Fruit fly (Drosophila melanogaster) whole organism, pupa: ENCODE results near the gene CG5276.

ENCODE experiments used
- CG10348 ChIP-seq: fragments of 200-800 bp; sonication (Bioruptor generic); IDR thresholded peaks from 2 replicates; pipeline ENCODE4 v1.3.6; 2022; ENCODE audit warnings: missing biosample characterization, missing genetic modification characterization
- CG14655 ChIP-seq: fragments of 200-800 bp; sonication (Bioruptor generic); optimal IDR thresholded peaks from 3 replicates; lab custom pipeline; 2017; ENCODE audit warnings: mild to moderate bottlenecking, missing biosample characterization, missing genetic modification reagents, missing genetic modification characterization
- CG15710 ChIP-seq: fragments of 200-800 bp; sonication (Bioruptor generic); optimal IDR thresholded peaks from 2 replicates; lab custom pipeline; 2018; ENCODE audit warnings: missing biosample characterization, mild to moderate bottlenecking, missing genetic modification characterization, moderate library complexity
- CG34367 ChIP-seq: fragments of 200-800 bp; sonication (Bioruptor generic); optimal IDR thresholded peaks from 2 replicates; lab custom pipeline; 2018; ENCODE audit warnings: missing biosample characterization, mild to moderate bottlenecking, missing genetic modification characterization
- CG8301 ChIP-seq: fragments of 200-800 bp; sonication (Bioruptor generic); optimal IDR thresholded peaks from 2 replicates; lab custom pipeline; 2018; ENCODE audit warnings: missing biosample characterization, mild to moderate bottlenecking, missing genetic modification characterization
- D1 ChIP-seq: fragments of 200-800 bp; sonication (Bioruptor generic); optimal IDR thresholded peaks from 2 replicates; lab custom pipeline; 2018; ENCODE audit warnings: missing biosample characterization, mild to moderate bottlenecking, missing genetic modification characterization, moderate library complexity
- EcR ChIP-seq: fragments of 200-800 bp; sonication (Bioruptor generic); optimal IDR thresholded peaks from 3 replicates; lab custom pipeline; 2019; ENCODE audit warnings: missing biosample characterization, missing genetic modification characterization, mild to moderate bottlenecking, moderate library complexity, missing genetic modification reagents
- Pif1B ChIP-seq: fragments of 200-800 bp; sonication (Bioruptor generic); optimal IDR thresholded peaks from 3 replicates; lab custom pipeline; 2016; ENCODE audit warnings: missing biosample characterization, missing genetic modification characterization

DNA sequence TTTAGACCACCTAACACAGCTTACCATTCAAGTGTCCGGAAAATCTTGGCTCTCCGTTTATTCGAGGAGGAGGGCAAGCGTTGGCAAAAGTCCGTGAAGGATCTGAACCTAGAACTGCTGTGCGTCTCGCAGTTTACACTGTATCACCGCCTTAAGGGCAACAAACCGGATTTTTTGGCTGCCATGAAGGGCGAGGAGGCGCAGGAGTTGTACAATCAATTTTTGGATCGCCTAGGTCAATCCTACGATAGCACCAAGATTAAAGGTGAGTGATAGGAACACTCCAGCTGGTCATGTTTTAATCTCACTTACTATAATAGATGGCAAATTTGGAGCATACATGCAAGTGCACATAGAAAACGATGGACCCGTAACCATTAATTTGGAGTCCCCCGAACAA lies 1.2 kb upstream of the CG5276 start:
- TF ChIP-seq CG8301 (tag; lab: Kevin White, UChicago), result no peak
- no peak for TF ChIP-seq D1
- no peak for TF ChIP-seq CG10348 (GFP tag; lab: Robert Waterston, UW)
- no peak for TF ChIP-seq CG34367 (tag; lab: Kevin White, UChicago)
- no peak for TF ChIP-seq CG14655 (GFP tag; lab: Kevin White, UChicago)
- no peak for TF ChIP-seq CG15710 (tag; lab: Kevin White, UChicago)
- no peak for TF ChIP-seq EcR (GFP tag; lab: Kevin White, UChicago)
- no peak for TF ChIP-seq Pif1B (GFP tag; lab: Kevin White, UChicago)
